Fruit fly (Drosophila melanogaster) whole organism, embryonic: Measurements from ENCODE around the gene usp.
A peak's percentile ranks its signal among the peaks of the same experiment; 100 is the strongest.

Source experiments
- CG14965 ChIP-seq: fragments of 200-800 bp; sonication (Bioruptor generic); optimal IDR thresholded peaks from 2 replicates; lab custom pipeline; 2016; ENCODE audit warnings: missing biosample characterization, missing genetic modification characterization, borderline replicate concordance
- CG31388 ChIP-seq: fragments of 200-800 bp; sonication (Bioruptor generic); optimal IDR thresholded peaks from 2 replicates; lab custom pipeline; 2016; ENCODE audit warnings: missing biosample characterization, missing genetic modification characterization
- CG4707 ChIP-seq: fragments of 200-800 bp; sonication (Bioruptor generic); optimal IDR thresholded peaks from 2 replicates; lab custom pipeline; 2018; ENCODE audit warnings: missing biosample characterization, mild to moderate bottlenecking, missing genetic modification characterization, moderate library complexity
- CG9215 ChIP-seq: fragments of 200-800 bp; sonication (Bioruptor generic); IDR thresholded peaks from 2 replicates; pipeline ENCODE4 v1.3.6; 2022; ENCODE audit warnings: missing biosample characterization, missing genetic modification characterization
- CG9609 ChIP-seq: fragments of 200-800 bp; sonication (Bioruptor generic); optimal IDR thresholded peaks from 3 replicates; lab custom pipeline; 2016; ENCODE audit warnings: missing biosample characterization, missing genetic modification characterization
- Ets65A ChIP-seq: fragments of 200-800 bp; sonication (Bioruptor generic); peaks from one replicate; lab custom pipeline; 2016; ENCODE audit warnings: missing biosample characterization, missing genetic modification characterization
- Vsx1 ChIP-seq: fragments of 200-800 bp; sonication (Bioruptor generic); optimal IDR thresholded peaks from 2 replicates; lab custom pipeline; 2017; ENCODE audit warnings: missing biosample characterization, mild to moderate bottlenecking, missing genetic modification characterization, missing genetic modification reagents
- bbx ChIP-seq: fragments of 200-800 bp; sonication (Bioruptor generic); IDR thresholded peaks from 2 replicates; pipeline ENCODE4 v1.3.6; 2022; ENCODE audit warnings: missing biosample characterization, missing genetic modification characterization; ENCODE audit not compliant: partially characterized antibody
- esg ChIP-seq: fragments of 200-800 bp; sonication (Bioruptor generic); conservative IDR thresholded peaks from 2 replicates; pipeline ENCODE4 v1.3.6; 2022; ENCODE audit warnings: missing biosample characterization, missing genetic modification characterization
- eve ChIP-seq, 2 experiments: fragments of >200 bp; optimal IDR thresholded peaks; 2 replicates each; lab custom pipeline; 2017; ENCODE audit warnings: missing biosample characterization in 2 of 2, missing genetic modification characterization in 2 of 2
- rib ChIP-seq: fragments of 200-800 bp; sonication (Bioruptor generic); IDR thresholded peaks from 2 replicates; pipeline ENCODE4 v1.3.6; 2022; ENCODE audit warnings: missing biosample characterization, missing genetic modification characterization
- sens-2 ChIP-seq: fragments of 200-800 bp; sonication (Bioruptor generic); IDR thresholded peaks from 2 replicates; pipeline ENCODE4 v1.3.6; 2022; ENCODE audit warnings: missing biosample characterization, missing genetic modification characterization

- TF ChIP-seq CG31388 (GFP tag; lab: Kevin White, UChicago) (no peak), esg (GFP tag; lab: Robert Waterston, UW) (no peak), eve (GFP tag; optimal IDR thresholded peaks at IDR 0.05; lab: Kevin White, UChicago) (no peak), Ets65A (GFP tag; lab: Kevin White, UChicago) (no peak), sens-2 (GFP tag; lab: Robert Waterston, UW) (no peak), Vsx1 (no peak), CG14965 (GFP tag; lab: Kevin White, UChicago) (no peak), CG9215 (GFP tag; lab: Robert Waterston, UW) (no peak), CG4707 (no peak), bbx (peak; percentile 91), CG9609 (GFP tag; lab: Kevin White, UChicago) (no peak), rib (GFP tag; lab: Robert Waterston, UW) (no peak)
Measured at dm6 chrX:2065073-2065472, 23.0 kb upstream of the usp start, which contains the start of gene CG4281.
